Worm (Caenorhabditis elegans) whole organism, L4 larva: ENCODE results near the gene zyg-12.
A peak's percentile ranks its signal among the peaks of the same experiment; 100 is the strongest.

Experiments used
- F10B5.3 ChIP-seq: sonication (generic microtip); optimal IDR thresholded peaks from 2 replicates; lab custom pipeline; 2016; ENCODE audit warnings: mild to moderate bottlenecking, missing genetic modification characterization, missing compliant biosample characterization
- F37D6.2 ChIP-seq: sonication (generic microtip); optimal IDR thresholded peaks from 2 replicates; lab custom pipeline; 2016; ENCODE audit warnings: mild to moderate bottlenecking, missing genetic modification characterization, missing compliant biosample characterization
- F44E2.7 ChIP-seq: fragments of 200-800 bp; sonication (Bioruptor generic); IDR thresholded peaks from 2 replicates; pipeline ENCODE4 v2.1.2; 2022; ENCODE audit warnings: missing genetic modification characterization, missing compliant biosample characterization
- F49E8.2 ChIP-seq: sonication (generic microtip); optimal IDR thresholded peaks from 2 replicates; lab custom pipeline; 2016; ENCODE audit warnings: missing compliant biosample characterization, mild to moderate bottlenecking, missing genetic modification characterization, borderline replicate concordance
- R02D3.7 ChIP-seq: fragments of 150-350 bp; sonication (generic microtip); optimal IDR thresholded peaks from 3 replicates; lab custom pipeline; 2014; ENCODE audit warnings: missing biosample characterization, missing genetic modification characterization
- T20F7.1 ChIP-seq: fragments of 200-800 bp; sonication (Bioruptor generic); optimal IDR thresholded peaks from 2 replicates; lab custom pipeline; 2018; ENCODE audit warnings: mild to moderate bottlenecking, missing genetic modification characterization, missing compliant biosample characterization
- T26A8.4 ChIP-seq: fragments of 200-800 bp; sonication (Bioruptor generic); IDR thresholded peaks from 2 replicates; pipeline ENCODE4 v1.3.6; 2022; ENCODE audit warnings: missing genetic modification characterization, missing compliant biosample characterization
- Y105C5A.15 ChIP-seq: fragments of 200-800 bp; sonication (Bioruptor generic); IDR thresholded peaks from 2 replicates; pipeline ENCODE4 v1.3.6; 2022; ENCODE audit warnings: missing genetic modification characterization, missing compliant biosample characterization
- aha-1 ChIP-seq: fragments of 150-350 bp; peaks from one replicate; lab custom pipeline; 2014; ENCODE audit warnings: missing biosample characterization, missing genetic modification characterization
- ama-1 ChIP-seq: fragments of 150-350 bp; optimal IDR thresholded peaks from 2 replicates; lab custom pipeline; 2014; ENCODE audit warnings: inconsistent platforms, mixed read lengths
- attf-4 ChIP-seq: sonication (generic microtip); optimal IDR thresholded peaks from 3 replicates; lab custom pipeline; 2017; ENCODE audit warnings: missing biosample characterization, missing genetic modification characterization
- ceh-20 ChIP-seq: fragments of 200-800 bp; sonication (Bioruptor generic); IDR thresholded peaks from 2 replicates; pipeline ENCODE4 v1.3.6; 2022; ENCODE audit warnings: missing genetic modification reagents, missing genetic modification characterization, missing compliant biosample characterization
- daf-8 ChIP-seq: fragments of 200-800 bp; sonication (Bioruptor generic); IDR thresholded peaks from 2 replicates; pipeline ENCODE4 v1.3.6; 2022; ENCODE audit warnings: missing genetic modification characterization, missing compliant biosample characterization
- dmd-6 ChIP-seq: fragments of 200-800 bp; sonication (Bioruptor generic); IDR thresholded peaks from 2 replicates; pipeline ENCODE4 v1.3.6; 2022; ENCODE audit warnings: missing genetic modification reagents, missing genetic modification characterization, missing compliant biosample characterization
- dmd-9 ChIP-seq: fragments of 200-800 bp; sonication (Bioruptor generic); IDR thresholded peaks from 2 replicates; pipeline ENCODE4 v1.3.6; 2022; ENCODE audit warnings: missing genetic modification reagents, missing genetic modification characterization, missing compliant biosample characterization
- dve-1 ChIP-seq: sonication (generic microtip); optimal IDR thresholded peaks from 2 replicates; lab custom pipeline; 2017; ENCODE audit warnings: antibody characterized with exemption, mild to moderate bottlenecking, missing genetic modification characterization, missing compliant biosample characterization; ENCODE audit not compliant: insufficient read depth
- hif-1 ChIP-seq, 2 experiments: sonication (generic microtip); optimal IDR thresholded peaks; 2 replicates each; lab custom pipeline; 2016 to 2017; ENCODE audit warnings: missing compliant biosample characterization in 2 of 2, missing genetic modification characterization in 2 of 2, missing genetic modification reagents in 2 of 2, missing genotype in 2 of 2, mild to moderate bottlenecking in 1 of 2
- hlh-11 ChIP-seq: fragments of 200-800 bp; sonication (Bioruptor generic); optimal IDR thresholded peaks from 2 replicates; lab custom pipeline; 2018; ENCODE audit warnings: mild to moderate bottlenecking, missing genetic modification characterization, missing compliant biosample characterization
- hmg-1.1 ChIP-seq: fragments of 200-800 bp; sonication (Bioruptor generic); IDR thresholded peaks from 2 replicates; pipeline ENCODE4 v1.3.6; 2022; ENCODE audit warnings: missing genetic modification reagents, missing genetic modification characterization, missing compliant biosample characterization
- lim-7 ChIP-seq: fragments of 200-800 bp; sonication (Bioruptor generic); IDR thresholded peaks from 2 replicates; pipeline ENCODE4 v1.3.6; 2022; ENCODE audit warnings: missing genetic modification characterization, missing compliant biosample characterization
- lin-13 ChIP-seq: fragments of 150-350 bp; optimal IDR thresholded peaks from 2 replicates; lab custom pipeline; 2014; ENCODE audit warnings: missing biosample characterization, missing genetic modification reagents, missing genetic modification characterization
- lin-38 ChIP-seq: fragments of 200-800 bp; sonication (Bioruptor generic); IDR thresholded peaks from 2 replicates; pipeline ENCODE4 v1.3.6; 2022; ENCODE audit warnings: missing genetic modification reagents, missing genetic modification characterization, missing compliant biosample characterization
- lin-39 ChIP-seq: fragments of 150-350 bp; optimal IDR thresholded peaks from 2 replicates; lab custom pipeline; 2014; ENCODE audit warnings: missing biosample characterization, missing genetic modification reagents, missing genetic modification characterization
- lir-3 ChIP-seq: sonication (generic microtip); optimal IDR thresholded peaks from 2 replicates; lab custom pipeline; 2016; ENCODE audit warnings: mild to moderate bottlenecking, missing genetic modification characterization, missing compliant biosample characterization
- madf-9 ChIP-seq: fragments of 200-800 bp; sonication (Bioruptor generic); conservative IDR thresholded peaks from 2 replicates; pipeline ENCODE4 v1.3.6; 2022; ENCODE audit warnings: missing genetic modification reagents, missing genetic modification characterization, missing compliant biosample characterization
- mdt-29 ChIP-seq: fragments of 200-800 bp; sonication (Bioruptor generic); IDR thresholded peaks from 2 replicates; pipeline ENCODE4 v1.3.6; 2022; ENCODE audit warnings: missing genetic modification reagents, missing genetic modification characterization, missing compliant biosample characterization
- mxl-2 ChIP-seq: fragments of 200-800 bp; sonication (Bioruptor generic); conservative IDR thresholded peaks from 2 replicates; pipeline ENCODE4 v1.3.6; 2022; ENCODE audit warnings: missing genetic modification reagents, missing genetic modification characterization, missing compliant biosample characterization
- nhr-11 ChIP-seq: fragments of 150-350 bp; optimal IDR thresholded peaks from 2 replicates; lab custom pipeline; 2014; ENCODE audit warnings: missing biosample characterization, missing genetic modification characterization
- nhr-111 ChIP-seq: fragments of 200-800 bp; sonication (Bioruptor generic); optimal IDR thresholded peaks from 2 replicates; lab custom pipeline; 2018; ENCODE audit warnings: mild to moderate bottlenecking, missing genetic modification characterization, missing compliant biosample characterization
- nhr-48 ChIP-seq: sonication (generic microtip); optimal IDR thresholded peaks from 2 replicates; lab custom pipeline; 2016; ENCODE audit warnings: mild to moderate bottlenecking, missing genetic modification characterization, missing compliant biosample characterization
- nhr-6 ChIP-seq: fragments of 150-350 bp; optimal IDR thresholded peaks from 2 replicates; lab custom pipeline; 2014; ENCODE audit warnings: missing biosample characterization, missing genetic modification characterization
- pqm-1 ChIP-seq: sonication (generic microtip); optimal IDR thresholded peaks from 2 replicates; lab custom pipeline; 2017; ENCODE audit warnings: missing biosample characterization, missing genetic modification characterization
- rbr-2 ChIP-seq: sonication (generic microtip); optimal IDR thresholded peaks from 2 replicates; lab custom pipeline; 2016; ENCODE audit warnings: missing genotype, missing genetic modification characterization, missing compliant biosample characterization
- sdz-12 ChIP-seq: fragments of 200-800 bp; sonication (Bioruptor generic); optimal IDR thresholded peaks from 2 replicates; lab custom pipeline; 2018; ENCODE audit warnings: mild to moderate bottlenecking, missing genetic modification characterization, missing compliant biosample characterization
- set-16 ChIP-seq: fragments of 200-800 bp; sonication (Bioruptor generic); IDR thresholded peaks from 2 replicates; pipeline ENCODE4 v1.3.6; 2022; ENCODE audit warnings: missing genetic modification reagents, missing genetic modification characterization, missing compliant biosample characterization
- skn-1 ChIP-seq: fragments of 150-350 bp; optimal IDR thresholded peaks from 2 replicates; lab custom pipeline; 2014; ENCODE audit warnings: missing biosample characterization, missing genetic modification characterization
- snpc-1.2 ChIP-seq: fragments of 200-800 bp; sonication (Bioruptor generic); IDR thresholded peaks from 2 replicates; pipeline ENCODE4 v1.3.6; 2022; ENCODE audit warnings: missing genetic modification reagents, missing genetic modification characterization, missing compliant biosample characterization
- snpc-4 ChIP-seq: fragments of 150-350 bp; optimal IDR thresholded peaks from 2 replicates; lab custom pipeline; 2014; ENCODE audit warnings: missing biosample characterization, missing genetic modification characterization
- zfp-2 ChIP-seq: sonication (generic microtip); optimal IDR thresholded peaks from 2 replicates; lab custom pipeline; 2016; ENCODE audit warnings: mild to moderate bottlenecking, missing genetic modification characterization, missing compliant biosample characterization
- zfp-3 ChIP-seq: fragments of 200-800 bp; sonication (Bioruptor generic); conservative IDR thresholded peaks from 2 replicates; pipeline ENCODE4 v1.3.6; 2022; ENCODE audit warnings: missing genetic modification reagents, missing genetic modification characterization, missing compliant biosample characterization
- zip-2 ChIP-seq: fragments of 150-350 bp; optimal IDR thresholded peaks from 2 replicates; lab custom pipeline; 2014; ENCODE audit warnings: missing biosample characterization, missing genetic modification characterization
- ztf-11 ChIP-seq: fragments of 150-350 bp; optimal IDR thresholded peaks from 2 replicates; lab custom pipeline; 2014; ENCODE audit warnings: missing biosample characterization, missing genetic modification characterization

Gene zyg-12

ce11 chrII:4934954-4935353 lies 14.7 kb upstream of the zyg-12 start, which contains the start of gene gst-30:
Gene gst-30 (minus strand): TSS chrII:4935054.
- TF ChIP-seq lir-3 (no peak), lin-13 (no peak), F10B5.3 (tag; lab: Kevin White, UChicago) (no peak), dmd-9 (GFP tag; lab: Robert Waterston, UW) (no peak), nhr-6 (tag; lab: Kevin White, UChicago) (no peak), zfp-2 (tag; lab: Kevin White, UChicago) (no peak), nhr-11 (tag; lab: Kevin White, UChicago) (no peak), F44E2.7 (GFP tag; lab: Robert Waterston, UW) (no peak), dve-1 (no peak), rbr-2 (no peak), hmg-1.1 (GFP tag; lab: Robert Waterston, UW) (no peak), mxl-2 (GFP tag; lab: Robert Waterston, UW) (no peak), F49E8.2 (tag; lab: Kevin White, UChicago) (no peak), Y105C5A.15 (GFP tag; lab: Robert Waterston, UW) (no peak), dmd-6 (no peak), zfp-3 (GFP tag; lab: Robert Waterston, UW) (no peak), nhr-48 (no peak), lin-39 (tag; lab: Kevin White, UChicago) (no peak)

ce11 chrII:4935518-4935917 lies 14.2 kb upstream of the zyg-12 start, which contains the start of gene ZK546.5:
Gene ZK546.5 (plus strand): TSS chrII:4935818.
- no peak for TF ChIP-seq hlh-11 (tag; lab: Kevin White, UChicago)
- no peak for TF ChIP-seq daf-8 (GFP tag; lab: Robert Waterston, UW)
- TF ChIP-seq lin-38 = peak; percentile 60
- peak; percentile 24 for TF ChIP-seq aha-1 (tag; lab: Kevin White, UChicago)
- TF ChIP-seq ceh-20 (GFP tag; lab: Robert Waterston, UW) = no peak
- no peak for TF ChIP-seq snpc-1.2 (GFP tag; lab: Robert Waterston, UW)
- TF ChIP-seq, all 104 proteins: peak for 2

ce11 chrII:4937743-4938142 lies 12.0 kb upstream of the zyg-12 start, which contains the start of gene ZK546.4:
Gene ZK546.4 (plus strand): TSS chrII:4938043.
- TF ChIP-seq T26A8.4 (no peak), madf-9 (GFP tag; lab: Robert Waterston, UW) (no peak), mdt-29 (GFP tag; lab: Robert Waterston, UW) (no peak), skn-1 (tag; lab: Kevin White, UChicago) (no peak), nhr-111 (no peak), ztf-11 (no peak), R02D3.7 (tag; lab: Kevin White, UChicago) (no peak), snpc-4 (no peak), T20F7.1 (GFP tag; lab: Kevin White, UChicago) (no peak), hif-1 (tag; optimal IDR thresholded peaks at IDR 0.05; lab: Kevin White, UChicago) (no peak), lim-7 (no peak), attf-4 (tag; lab: Kevin White, UChicago) (no peak)
- TF ChIP-seq, all 104 proteins: peak for 0

ce11 chrII:4941050-4941449 lies 8.7 kb upstream of the zyg-12 start, which contains the start of gene cblc-1:
Gene cblc-1 (minus strand): TSS chrII:4941150.
- TF ChIP-seq sdz-12 (GFP tag; lab: Kevin White, UChicago) (no peak), pqm-1 (tag; lab: Kevin White, UChicago) (no peak), nhr-11 (tag; lab: Kevin White, UChicago) (no peak), set-16 (no peak), zip-2 (tag; lab: Kevin White, UChicago) (no peak), mxl-2 (GFP tag; lab: Robert Waterston, UW) (no peak), T20F7.1 (GFP tag; lab: Kevin White, UChicago) (no peak), F37D6.2 (tag; lab: Kevin White, UChicago) (no peak), ama-1 (lab: Kevin White, UChicago) (no peak), snpc-4 (no peak)
- TF ChIP-seq, all 104 proteins: peak for 0
